Worm (Caenorhabditis elegans) whole organism, L4 larva: Measurements from ENCODE around the gene bca-1.

ENCODE experiments used
- R02D3.7 ChIP-seq: fragments of 150-350 bp; sonication (generic microtip); optimal IDR thresholded peaks from 3 replicates; lab custom pipeline; 2014; ENCODE audit warnings: missing biosample characterization, missing genetic modification characterization
- ama-1 ChIP-seq: fragments of 150-350 bp; optimal IDR thresholded peaks from 2 replicates; lab custom pipeline; 2014; ENCODE audit warnings: inconsistent platforms, mixed read lengths
- dpl-1 ChIP-seq: fragments of 150-350 bp; optimal IDR thresholded peaks from 2 replicates; lab custom pipeline; 2014; ENCODE audit warnings: missing biosample characterization, missing genetic modification reagents, missing genetic modification characterization
- lin-39 ChIP-seq: fragments of 150-350 bp; optimal IDR thresholded peaks from 2 replicates; lab custom pipeline; 2014; ENCODE audit warnings: missing biosample characterization, missing genetic modification reagents, missing genetic modification characterization
- nhr-11 ChIP-seq: fragments of 150-350 bp; optimal IDR thresholded peaks from 2 replicates; lab custom pipeline; 2014; ENCODE audit warnings: missing biosample characterization, missing genetic modification characterization
- nhr-48 ChIP-seq: sonication (generic microtip); optimal IDR thresholded peaks from 2 replicates; lab custom pipeline; 2016; ENCODE audit warnings: mild to moderate bottlenecking, missing genetic modification characterization, missing compliant biosample characterization
- unc-39 ChIP-seq: sonication (generic microtip); optimal IDR thresholded peaks from 2 replicates; lab custom pipeline; 2017; ENCODE audit warnings: missing biosample characterization, missing genetic modification characterization
- ztf-11 ChIP-seq: fragments of 150-350 bp; optimal IDR thresholded peaks from 2 replicates; lab custom pipeline; 2014; ENCODE audit warnings: missing biosample characterization, missing genetic modification characterization

DNA sequence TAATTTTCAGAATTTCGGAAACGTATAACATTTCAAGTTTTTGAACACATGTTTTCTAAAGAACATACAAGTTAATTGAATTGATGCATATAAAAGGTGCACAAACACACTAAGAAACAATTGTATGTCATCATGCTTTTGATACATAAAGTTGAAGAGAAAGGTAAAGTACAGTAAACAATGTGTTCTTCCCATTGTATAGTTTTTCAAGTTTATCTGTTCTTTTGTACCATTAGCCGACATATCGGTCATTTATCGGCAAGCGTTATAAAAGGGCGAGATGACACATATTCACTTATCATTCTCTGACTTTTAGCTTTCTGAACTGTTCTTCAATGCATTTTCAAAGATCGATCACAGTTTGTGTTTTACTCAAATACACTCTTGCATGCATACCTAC is 14.6 kb downstream of the bca-1 start, which contains the start of gene T13C5.9:
- TF ChIP-seq unc-39 (tag; lab: Kevin White, UChicago) (no peak), nhr-11 (tag; lab: Kevin White, UChicago) (no peak), ztf-11 (tag; lab: Kevin White, UChicago) (no peak), lin-39 (tag; lab: Kevin White, UChicago) (no peak), nhr-48 (no peak), ama-1 (no peak), dpl-1 (GFP tag; lab: Kevin White, UChicago) (no peak), R02D3.7 (tag; lab: Kevin White, UChicago) (no peak)
